Fruit fly (Drosophila melanogaster) whole organism, embryonic: ENCODE results near the gene MED4.

ENCODE experiments used
- Ada2b ChIP-seq: fragments of 200-800 bp; sonication (Bioruptor generic); IDR thresholded peaks from 2 replicates; pipeline ENCODE4 v1.3.6; 2022; ENCODE audit warnings: missing biosample characterization, missing genetic modification characterization
- Bdp1 ChIP-seq: fragments of 200-800 bp; sonication (Bioruptor generic); optimal IDR thresholded peaks from 3 replicates; lab custom pipeline; 2016; ENCODE audit warnings: missing biosample characterization, missing genetic modification characterization
- CG10431 ChIP-seq: fragments of 200-800 bp; sonication (Bioruptor generic); optimal IDR thresholded peaks from 3 replicates; lab custom pipeline; 2018; ENCODE audit warnings: missing biosample characterization, mild to moderate bottlenecking, missing genetic modification characterization
- CG11696 ChIP-seq: fragments of 200-800 bp; sonication (Bioruptor generic); IDR thresholded peaks from 2 replicates; pipeline ENCODE4 v1.3.6; 2022; ENCODE audit warnings: missing biosample characterization, missing genetic modification characterization
- CG12236 ChIP-seq: fragments of 200-800 bp; sonication (Bioruptor generic); optimal IDR thresholded peaks from 2 replicates; lab custom pipeline; 2016; ENCODE audit warnings: missing biosample characterization, missing genetic modification characterization
- CG13894 ChIP-seq: fragments of 200-800 bp; sonication (Bioruptor generic); optimal IDR thresholded peaks from 3 replicates; lab custom pipeline; 2018; ENCODE audit warnings: missing biosample characterization, mild to moderate bottlenecking, missing genetic modification characterization, moderate library complexity
- CG15073 ChIP-seq: fragments of 200-800 bp; sonication (Bioruptor generic); optimal IDR thresholded peaks from 2 replicates; lab custom pipeline; 2016; ENCODE audit warnings: missing biosample characterization, missing genetic modification characterization
- CG15479 ChIP-seq: fragments of 200-800 bp; sonication (Bioruptor generic); optimal IDR thresholded peaks from 3 replicates; lab custom pipeline; 2019; ENCODE audit warnings: missing biosample characterization, mild to moderate bottlenecking, missing genetic modification characterization, moderate library complexity
- CG15514 ChIP-seq: fragments of 200-800 bp; sonication (Bioruptor generic); optimal IDR thresholded peaks from 3 replicates; lab custom pipeline; 2017; ENCODE audit warnings: missing biosample characterization, missing genetic modification characterization, mild to moderate bottlenecking, moderate library complexity, missing genetic modification reagents
- CG1602 ChIP-seq: fragments of 200-800 bp; sonication (Bioruptor generic); optimal IDR thresholded peaks from 3 replicates; lab custom pipeline; 2016; ENCODE audit warnings: missing biosample characterization, missing genetic modification characterization
- CG1647 ChIP-seq: fragments of 200-800 bp; sonication (Bioruptor generic); optimal IDR thresholded peaks from 3 replicates; lab custom pipeline; 2016; ENCODE audit warnings: missing biosample characterization, missing genetic modification characterization
- CG2116 ChIP-seq: fragments of 200-800 bp; sonication (Bioruptor generic); optimal IDR thresholded peaks from 3 replicates; lab custom pipeline; 2018; ENCODE audit warnings: missing biosample characterization, mild to moderate bottlenecking, missing genetic modification characterization
- CG2875 ChIP-seq: fragments of 200-800 bp; sonication (Bioruptor generic); optimal IDR thresholded peaks from 2 replicates; lab custom pipeline; 2017; ENCODE audit warnings: missing biosample characterization, mild to moderate bottlenecking, missing genetic modification characterization, missing genetic modification reagents
- CG31441 ChIP-seq: fragments of 200-800 bp; sonication (Bioruptor generic); IDR thresholded peaks from 2 replicates; pipeline ENCODE4 v1.3.6; 2022; ENCODE audit warnings: missing biosample characterization, missing genetic modification characterization
- CG33557 ChIP-seq: fragments of 200-800 bp; sonication (Bioruptor generic); optimal IDR thresholded peaks from 2 replicates; lab custom pipeline; 2019; ENCODE audit warnings: missing biosample characterization, mild to moderate bottlenecking, missing genetic modification characterization, moderate library complexity
- CG3407 ChIP-seq: fragments of 200-800 bp; sonication (Bioruptor generic); optimal IDR thresholded peaks from 2 replicates; lab custom pipeline; 2018; ENCODE audit warnings: missing biosample characterization, mild to moderate bottlenecking, missing genetic modification characterization
- CG34376 ChIP-seq: fragments of 200-800 bp; sonication (Bioruptor generic); optimal IDR thresholded peaks from 2 replicates; lab custom pipeline; 2018; ENCODE audit warnings: missing biosample characterization, mild to moderate bottlenecking, missing genetic modification characterization
- CG3838 ChIP-seq: fragments of 200-800 bp; sonication (Bioruptor generic); optimal IDR thresholded peaks from 3 replicates; lab custom pipeline; 2016; ENCODE audit warnings: missing biosample characterization, missing genetic modification characterization
- CG4282 ChIP-seq: fragments of 200-800 bp; sonication (Bioruptor generic); optimal IDR thresholded peaks from 2 replicates; lab custom pipeline; 2016; ENCODE audit warnings: missing biosample characterization, missing genetic modification characterization
- CG4404 ChIP-seq: fragments of 200-800 bp; sonication (Bioruptor generic); IDR thresholded peaks from 2 replicates; pipeline ENCODE4 v1.3.6; 2022; ENCODE audit warnings: missing biosample characterization, missing genetic modification characterization
- CG5245 ChIP-seq: fragments of 200-800 bp; sonication (Bioruptor generic); optimal IDR thresholded peaks from 3 replicates; lab custom pipeline; 2016; ENCODE audit warnings: missing biosample characterization, missing genetic modification characterization
- CG6689 ChIP-seq: fragments of 200-800 bp; sonication (Bioruptor generic); IDR thresholded peaks from 2 replicates; pipeline ENCODE4 v1.3.6; 2022; ENCODE audit warnings: missing biosample characterization, missing genetic modification characterization
- CG7556 ChIP-seq: fragments of 200-800 bp; sonication (Bioruptor generic); optimal IDR thresholded peaks from 2 replicates; lab custom pipeline; 2017; ENCODE audit warnings: missing biosample characterization, mild to moderate bottlenecking, missing genetic modification characterization
- CkIIα-i1 ChIP-seq: fragments of 200-800 bp; sonication (Bioruptor generic); IDR thresholded peaks from 2 replicates; pipeline ENCODE4 v1.3.6; 2022; ENCODE audit warnings: missing biosample characterization, missing genetic modification characterization
- Dll ChIP-seq: fragments of 200-800 bp; sonication (Bioruptor generic); IDR thresholded peaks from 4 replicates; pipeline ENCODE4 v1.3.6; 2022; ENCODE audit warnings: missing biosample characterization, missing genetic modification characterization; ENCODE audit not compliant: partially characterized antibody
- Ets65A ChIP-seq: fragments of 200-800 bp; sonication (Bioruptor generic); peaks from one replicate; lab custom pipeline; 2016; ENCODE audit warnings: missing biosample characterization, missing genetic modification characterization
- Hmr ChIP-seq: fragments of 200-800 bp; sonication (Bioruptor generic); optimal IDR thresholded peaks from 3 replicates; lab custom pipeline; 2017; ENCODE audit warnings: mild to moderate bottlenecking, missing biosample characterization, missing genetic modification reagents, missing genetic modification characterization
- Hr3 ChIP-seq: fragments of 200-800 bp; sonication (Bioruptor generic); optimal IDR thresholded peaks from 3 replicates; lab custom pipeline; 2016; ENCODE audit warnings: missing biosample characterization, missing genetic modification characterization
- Lpt ChIP-seq: fragments of >200 bp; optimal IDR thresholded peaks from 2 replicates; lab custom pipeline; 2018; ENCODE audit warnings: missing biosample characterization, missing genetic modification characterization
- MESR4 ChIP-seq: fragments of 200-800 bp; sonication (Bioruptor generic); optimal IDR thresholded peaks from 2 replicates; lab custom pipeline; 2018; ENCODE audit warnings: missing biosample characterization, mild to moderate bottlenecking, missing genetic modification characterization, moderate library complexity
- Mad ChIP-seq: fragments of 200-800 bp; sonication (Bioruptor generic); optimal IDR thresholded peaks from 2 replicates; lab custom pipeline; 2016; ENCODE audit warnings: missing biosample characterization, missing genetic modification characterization
- Optix ChIP-seq: fragments of 200-800 bp; sonication (Bioruptor generic); IDR thresholded peaks from 3 replicates; pipeline ENCODE4 v1.3.6; 2022; ENCODE audit warnings: missing biosample characterization, missing genetic modification characterization
- Scr ChIP-seq: fragments of 200-800 bp; sonication (Bioruptor generic); IDR thresholded peaks from 2 replicates; pipeline ENCODE4 v1.3.6; 2022; ENCODE audit warnings: missing biosample characterization, missing genetic modification characterization; ENCODE audit not compliant: partially characterized antibody
- Six4 ChIP-seq: fragments of 200-800 bp; sonication (Bioruptor generic); optimal IDR thresholded peaks from 2 replicates; lab custom pipeline; 2016; ENCODE audit warnings: missing biosample characterization, missing genetic modification characterization
- Taf1 ChIP-seq: fragments of 200-800 bp; sonication (Bioruptor generic); IDR thresholded peaks from 2 replicates; pipeline ENCODE4 v1.3.6; 2022; ENCODE audit warnings: missing biosample characterization, missing genetic modification characterization
- az2 ChIP-seq: fragments of 200-800 bp; sonication (Bioruptor generic); optimal IDR thresholded peaks from 3 replicates; lab custom pipeline; 2016; ENCODE audit warnings: missing biosample characterization, missing genetic modification characterization
- bab2 ChIP-seq: fragments of 200-800 bp; sonication (Bioruptor generic); optimal IDR thresholded peaks from 2 replicates; lab custom pipeline; 2016; ENCODE audit warnings: missing biosample characterization, missing genetic modification characterization
- ci ChIP-seq: fragments of 200-800 bp; sonication (Bioruptor generic); IDR thresholded peaks from 3 replicates; pipeline ENCODE4 v1.3.6; 2022; ENCODE audit warnings: missing biosample characterization, missing genetic modification characterization
- crp ChIP-seq, 2 experiments: fragments of 200-800 bp; sonication (Bioruptor generic); optimal IDR thresholded peaks; 2 replicates in 1 of 2; 3 replicates in 1 of 2; lab custom pipeline; 2017; ENCODE audit warnings: missing biosample characterization in 2 of 2, missing genetic modification characterization in 2 of 2, mild to moderate bottlenecking in 1 of 2, moderate library complexity in 1 of 2
- cwo ChIP-seq: fragments of 200-800 bp; sonication (Bioruptor generic); optimal IDR thresholded peaks from 3 replicates; lab custom pipeline; 2017; ENCODE audit warnings: missing biosample characterization, missing genetic modification characterization, mild to moderate bottlenecking, moderate library complexity, missing genetic modification reagents
- dmrt99B ChIP-seq: fragments of 200-800 bp; sonication (Bioruptor generic); optimal IDR thresholded peaks from 2 replicates; lab custom pipeline; 2018; ENCODE audit warnings: missing biosample characterization, mild to moderate bottlenecking, missing genetic modification characterization, moderate library complexity
- fd3F ChIP-seq: fragments of 200-800 bp; sonication (Bioruptor generic); optimal IDR thresholded peaks from 2 replicates; lab custom pipeline; 2018; ENCODE audit warnings: missing biosample characterization, mild to moderate bottlenecking, missing genetic modification characterization, moderate library complexity
- fd64A ChIP-seq: fragments of 200-800 bp; sonication (Bioruptor generic); optimal IDR thresholded peaks from 3 replicates; lab custom pipeline; 2018; ENCODE audit warnings: missing biosample characterization, mild to moderate bottlenecking, missing genetic modification characterization
- nau ChIP-seq: fragments of 200-800 bp; sonication (Bioruptor generic); optimal IDR thresholded peaks from 3 replicates; lab custom pipeline; 2017; ENCODE audit warnings: missing biosample characterization, mild to moderate bottlenecking, missing genetic modification characterization, missing genetic modification reagents
- onecut ChIP-seq: fragments of 200-800 bp; sonication (Bioruptor generic); IDR thresholded peaks from 2 replicates; pipeline ENCODE4 v1.3.6; 2022; ENCODE audit warnings: missing biosample characterization, missing genetic modification characterization
- org-1 ChIP-seq: fragments of 200-800 bp; sonication (Bioruptor generic); optimal IDR thresholded peaks from 2 replicates; lab custom pipeline; 2017; ENCODE audit warnings: missing biosample characterization, missing genetic modification characterization
- run ChIP-seq: fragments of 200-800 bp; sonication (Bioruptor generic); optimal IDR thresholded peaks from 3 replicates; lab custom pipeline; 2018; ENCODE audit warnings: missing biosample characterization, mild to moderate bottlenecking, missing genetic modification characterization
- schlank ChIP-seq: fragments of 200-800 bp; sonication (Bioruptor generic); optimal IDR thresholded peaks from 2 replicates; lab custom pipeline; 2018; ENCODE audit warnings: missing biosample characterization, mild to moderate bottlenecking, missing genetic modification characterization
- sim ChIP-seq: fragments of 200-800 bp; sonication (Bioruptor generic); IDR thresholded peaks from 2 replicates; pipeline ENCODE4 v1.3.6; 2022; ENCODE audit warnings: missing biosample characterization, missing genetic modification characterization

MED4 gene

DNA sequence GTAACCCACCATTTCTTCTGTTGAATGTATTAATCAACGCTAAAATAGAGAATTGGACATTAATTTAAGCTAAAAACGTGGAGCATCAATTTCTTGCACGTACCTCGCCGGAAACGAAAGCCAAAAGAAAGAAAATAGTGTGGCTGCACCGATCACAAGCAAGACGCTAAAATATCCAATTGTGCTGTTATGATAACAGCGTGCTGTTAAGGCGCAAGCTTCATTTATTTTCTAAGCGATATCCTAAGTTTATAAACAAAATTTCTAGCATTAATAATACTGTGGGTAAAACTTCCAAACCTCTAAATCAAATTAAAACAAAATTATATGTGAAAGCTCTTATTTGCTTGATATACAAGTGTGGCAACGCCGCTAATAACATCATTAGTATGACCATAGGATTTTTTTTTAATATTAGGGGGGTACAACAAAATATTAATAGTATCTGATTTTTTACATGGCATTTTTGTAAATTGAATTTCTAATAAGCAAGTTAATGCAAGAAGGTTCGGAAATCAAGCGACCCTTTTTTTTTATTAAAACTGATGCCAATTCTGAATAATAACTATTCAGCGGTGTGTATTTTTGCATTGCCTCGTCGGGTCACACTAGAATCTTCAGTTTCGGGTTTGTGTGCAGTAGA lies 9.0 kb downstream of the MED4 start, which contains the start of the genes RpL18 and Neos (continued):
- TF ChIP-seq cwo (GFP tag; lab: Kevin White, UChicago) (peak; percentile 23), Six4 (no peak), CG6689 (0 out of 2 replicates have a peak, but pooled peaks have one; percentile 40), Optix (peak; percentile 56; the same call in 1 of the 3 replicates), CkIIα-i1 (GFP tag; lab: Robert Waterston, UW) (no peak), Ada2b (GFP tag; lab: Robert Waterston, UW) (peak; percentile 23; the same call in 1 of the 2 replicates), org-1 (GFP tag; lab: Kevin White, UChicago) (peak; percentile 76), schlank (tag; lab: Kevin White, UChicago) (peak; percentile 84), MESR4 (GFP tag; lab: Kevin White, UChicago) (peak; percentile 98), CG10431 (GFP tag; lab: Kevin White, UChicago) (peak; percentile 80), onecut (GFP tag; lab: Robert Waterston, UW) (peak; percentile 77), nau (GFP tag; lab: Kevin White, UChicago) (peak; percentile 84), CG2875 (GFP tag; lab: Kevin White, UChicago) (peak; percentile 67), CG33557 (GFP tag; lab: Kevin White, UChicago) (peak; percentile 71), Lpt (GFP tag; lab: Kevin White, UChicago) (no peak), Dll (0 out of 4 replicates have a peak, but pooled peaks have one; percentile 41), CG3407 (GFP tag; lab: Kevin White, UChicago) (peak; percentile 60), CG7556 (GFP tag; lab: Kevin White, UChicago) (peak; percentile 60), Taf1 (GFP tag; lab: Robert Waterston, UW) (peak; percentile 26; the same call in 1 of the 2 replicates), CG1602 (peak; percentile 55), CG2116 (GFP tag; lab: Kevin White, UChicago) (peak; percentile 79), CG4282 (GFP tag; lab: Kevin White, UChicago) (peak; percentile 45), dmrt99B (tag; lab: Kevin White, UChicago) (peak; percentile 57), CG3838 (GFP tag; lab: Kevin White, UChicago) (peak; percentile 61), CG31441 (GFP tag; lab: Robert Waterston, UW) (peak; percentile 75), crp (GFP tag; optimal IDR thresholded peaks at IDR 0.05; lab: Kevin White, UChicago) (peak in 1 of 2 experiments; percentile 31), CG4404 (GFP tag; lab: Robert Waterston, UW) (peak; percentile 55), az2 (GFP tag; lab: Kevin White, UChicago) (peak; percentile 63), fd3F (GFP tag; lab: Kevin White, UChicago) (peak; percentile 50), Mad (GFP tag; lab: Kevin White, UChicago) (peak; percentile 66), CG12236 (GFP tag; lab: Kevin White, UChicago) (peak; percentile 70), CG15514 (GFP tag; lab: Kevin White, UChicago) (peak; percentile 80), CG15073 (GFP tag; lab: Kevin White, UChicago) (no peak), Scr (GFP tag; lab: Robert Waterston, UW) (no peak), run (tag; lab: Kevin White, UChicago) (peak; percentile 45), CG15479 (GFP tag; lab: Kevin White, UChicago) (peak; percentile 11), fd64A (GFP tag; lab: Kevin White, UChicago) (peak; percentile 72), CG5245 (GFP tag; lab: Kevin White, UChicago) (peak; percentile 46), CG13894 (peak; percentile 60), ci (GFP tag; lab: Robert Waterston, UW) (peak; percentile 93), CG34376 (GFP tag; lab: Kevin White, UChicago) (peak; percentile 89), sim (GFP tag; lab: Robert Waterston, UW) (peak; percentile 47; the same call in 1 of the 2 replicates), Hr3 (GFP tag; lab: Kevin White, UChicago) (peak; percentile 58), Ets65A (GFP tag; lab: Kevin White, UChicago) (peak; percentile 94), bab2 (GFP tag; lab: Kevin White, UChicago) (peak; percentile 54), Hmr (peak; percentile 90), CG1647 (GFP tag; lab: Kevin White, UChicago) (peak; percentile 23), Bdp1 (peak; percentile 66), CG11696 (GFP tag; lab: Robert Waterston, UW) (peak; percentile 10)
